Worm (Caenorhabditis elegans) whole organism, L3 larva: Measurements from ENCODE around the gene C45B11.8.

Source experiments
- R02D3.7 ChIP-seq: fragments of 150-350 bp; optimal IDR thresholded peaks from 2 replicates; lab custom pipeline; 2014; ENCODE audit warnings: missing biosample characterization, missing genetic modification characterization
- ZK546.5 ChIP-seq: sonication (generic microtip); optimal IDR thresholded peaks from 2 replicates; lab custom pipeline; 2017; ENCODE audit warnings: missing biosample characterization, missing genetic modification characterization
- aly-2 ChIP-seq: fragments of 150-350 bp; optimal IDR thresholded peaks from 2 replicates; lab custom pipeline; 2014; ENCODE audit warnings: missing biosample characterization, missing genetic modification characterization
- ama-1 ChIP-seq: fragments of 150-350 bp; optimal IDR thresholded peaks from 2 replicates; lab custom pipeline; 2018
- ceh-16 ChIP-seq: sonication (generic microtip); optimal IDR thresholded peaks from 2 replicates; lab custom pipeline; 2017; ENCODE audit warnings: missing biosample characterization, missing genetic modification characterization
- ceh-28 ChIP-seq: fragments of 150-350 bp; optimal IDR thresholded peaks from 2 replicates; lab custom pipeline; 2014; ENCODE audit warnings: missing biosample characterization, missing genetic modification reagents, missing genetic modification characterization
- ceh-82 ChIP-seq: fragments of 150-350 bp; optimal IDR thresholded peaks from 2 replicates; lab custom pipeline; 2014; ENCODE audit warnings: missing biosample characterization, missing genetic modification characterization
- ceh-9 ChIP-seq: sonication (generic microtip); optimal IDR thresholded peaks from 2 replicates; lab custom pipeline; 2018; ENCODE audit warnings: missing biosample characterization, missing genetic modification characterization
- daf-12 ChIP-seq: fragments of 150-350 bp; optimal IDR thresholded peaks from 2 replicates; lab custom pipeline; 2014; ENCODE audit warnings: missing biosample characterization, missing genetic modification reagents, missing genetic modification characterization
- egl-27 ChIP-seq: sonication (generic microtip); optimal IDR thresholded peaks from 4 replicates; lab custom pipeline; 2017; ENCODE audit warnings: missing biosample characterization, missing genetic modification reagents, missing genetic modification characterization
- egl-5 ChIP-seq: fragments of 150-350 bp; optimal IDR thresholded peaks from 2 replicates; lab custom pipeline; 2017; ENCODE audit warnings: missing biosample characterization, missing genetic modification reagents, missing genetic modification characterization, inconsistent platforms
- elt-1 ChIP-seq: fragments of 150-350 bp; optimal IDR thresholded peaks from 2 replicates; lab custom pipeline; 2014; ENCODE audit warnings: missing biosample characterization, missing genetic modification characterization
- elt-2 ChIP-seq: sonication (generic microtip); optimal IDR thresholded peaks from 2 replicates; lab custom pipeline; 2016; ENCODE audit warnings: missing genetic modification reagents, mild to moderate bottlenecking, missing genetic modification characterization, missing compliant biosample characterization
- elt-3 ChIP-seq, 3 experiments: fragments of 150-350 bp in 1 of 3; sonication (generic microtip) in 2 of 3; optimal IDR thresholded peaks; 2 replicates in 2 of 3; 4 replicates in 1 of 3; lab custom pipeline; 2014 to 2017; ENCODE audit warnings: missing biosample characterization in 3 of 3, missing genetic modification characterization in 3 of 3
- eor-1 ChIP-seq, 2 experiments: fragments of 150-350 bp; optimal IDR thresholded peaks; 2 replicates each; lab custom pipeline; 2014 to 2018; ENCODE audit warnings: missing biosample characterization in 2 of 2, missing genetic modification characterization in 2 of 2
- fkh-10 ChIP-seq: sonication (generic microtip); optimal IDR thresholded peaks from 2 replicates; lab custom pipeline; 2017; ENCODE audit warnings: missing biosample characterization, missing genetic modification reagents, missing genetic modification characterization
- fkh-2 ChIP-seq: fragments of 150-350 bp; optimal IDR thresholded peaks from 2 replicates; lab custom pipeline; 2014; ENCODE audit warnings: missing biosample characterization, missing genetic modification reagents, missing genetic modification characterization
- fos-1 ChIP-seq: fragments of 150-350 bp; optimal IDR thresholded peaks from 2 replicates; lab custom pipeline; 2014; ENCODE audit warnings: missing biosample characterization, missing genetic modification characterization
- hmg-11 ChIP-seq: sonication (generic microtip); optimal IDR thresholded peaks from 2 replicates; lab custom pipeline; 2016; ENCODE audit warnings: missing genetic modification characterization, missing compliant biosample characterization
- jun-1 ChIP-seq: fragments of 150-350 bp; optimal IDR thresholded peaks from 2 replicates; lab custom pipeline; 2014; ENCODE audit warnings: missing biosample characterization, missing genetic modification reagents, missing genetic modification characterization
- lin-15B ChIP-seq: fragments of 150-350 bp; optimal IDR thresholded peaks from 2 replicates; lab custom pipeline; 2014; ENCODE audit warnings: missing biosample characterization, missing genetic modification characterization
- lin-39 ChIP-seq: fragments of 150-350 bp; optimal IDR thresholded peaks from 2 replicates; lab custom pipeline; 2018; ENCODE audit warnings: missing biosample characterization, missing genetic modification reagents, missing genetic modification characterization
- lsy-12 ChIP-seq: sonication (generic microtip); optimal IDR thresholded peaks from 2 replicates; lab custom pipeline; 2016; ENCODE audit warnings: mild to moderate bottlenecking, missing genetic modification characterization, missing compliant biosample characterization
- mdl-1 ChIP-seq: fragments of 150-350 bp; optimal IDR thresholded peaks from 2 replicates; lab custom pipeline; 2014; ENCODE audit warnings: missing biosample characterization, missing genetic modification characterization
- mml-1 ChIP-seq: fragments of 150-350 bp; sonication (generic microtip); optimal IDR thresholded peaks from 3 replicates; lab custom pipeline; 2014; ENCODE audit warnings: missing biosample characterization, missing genetic modification characterization
- nfya-1 ChIP-seq: sonication (generic microtip); optimal IDR thresholded peaks from 2 replicates; lab custom pipeline; 2017; ENCODE audit warnings: missing genetic modification characterization, mild to moderate bottlenecking, missing compliant biosample characterization, antibody characterized with exemption, moderate library complexity; ENCODE audit not compliant: insufficient read depth
- nhr-11 ChIP-seq: fragments of 150-350 bp; optimal IDR thresholded peaks from 2 replicates; lab custom pipeline; 2014; ENCODE audit warnings: missing biosample characterization, missing genetic modification characterization
- nhr-12 ChIP-seq: fragments of 150-350 bp; optimal IDR thresholded peaks from 2 replicates; lab custom pipeline; 2014; ENCODE audit warnings: missing biosample characterization, missing genetic modification characterization
- nhr-23 ChIP-seq: fragments of 150-350 bp; optimal IDR thresholded peaks from 2 replicates; lab custom pipeline; 2014; ENCODE audit warnings: missing biosample characterization, missing genetic modification reagents, missing genetic modification characterization
- nhr-237 ChIP-seq: fragments of 150-350 bp; optimal IDR thresholded peaks from 2 replicates; lab custom pipeline; 2014; ENCODE audit warnings: missing biosample characterization, missing genetic modification characterization
- nhr-25 ChIP-seq: sonication (generic microtip); optimal IDR thresholded peaks from 2 replicates; lab custom pipeline; 2017; ENCODE audit warnings: missing biosample characterization, missing genetic modification characterization
- nhr-28 ChIP-seq: fragments of 150-350 bp; optimal IDR thresholded peaks from 2 replicates; lab custom pipeline; 2014; ENCODE audit warnings: missing biosample characterization, missing genetic modification characterization
- nhr-43 ChIP-seq: sonication (generic microtip); optimal IDR thresholded peaks from 2 replicates; lab custom pipeline; 2016; ENCODE audit warnings: mild to moderate bottlenecking, missing genetic modification characterization, missing compliant biosample characterization; ENCODE audit not compliant: poor library complexity, severe bottlenecking
- nhr-67 ChIP-seq: fragments of 150-350 bp; optimal IDR thresholded peaks from 2 replicates; lab custom pipeline; 2014; ENCODE audit warnings: missing biosample characterization, missing genetic modification characterization
- nhr-76 ChIP-seq: fragments of 150-350 bp; sonication (generic microtip); optimal IDR thresholded peaks from 5 replicates; lab custom pipeline; 2014; ENCODE audit warnings: missing biosample characterization, missing genetic modification characterization
- nhr-77 ChIP-seq: fragments of 150-350 bp; optimal IDR thresholded peaks from 2 replicates; lab custom pipeline; 2014; ENCODE audit warnings: missing biosample characterization, missing genetic modification characterization
- pha-4 ChIP-seq: fragments of 150-350 bp; optimal IDR thresholded peaks from 2 replicates; lab custom pipeline; 2014; ENCODE audit warnings: missing biosample characterization, missing genetic modification reagents, missing genetic modification characterization
- pqm-1 ChIP-seq: fragments of 150-350 bp; optimal IDR thresholded peaks from 2 replicates; lab custom pipeline; 2017; ENCODE audit warnings: missing biosample characterization, missing genetic modification characterization, inconsistent platforms
- sea-2 ChIP-seq: fragments of 150-350 bp; sonication (generic microtip); optimal IDR thresholded peaks from 4 replicates; lab custom pipeline; 2014; ENCODE audit warnings: missing biosample characterization, missing genetic modification reagents, missing genetic modification characterization
- skn-1 ChIP-seq: fragments of 150-350 bp; optimal IDR thresholded peaks from 2 replicates; lab custom pipeline; 2014; ENCODE audit warnings: missing biosample characterization, missing genetic modification characterization
- snpc-4 ChIP-seq: fragments of 150-350 bp; optimal IDR thresholded peaks from 2 replicates; lab custom pipeline; 2014; ENCODE audit warnings: missing biosample characterization, missing genetic modification characterization
- tbx-2 ChIP-seq: sonication (generic microtip); optimal IDR thresholded peaks from 2 replicates; lab custom pipeline; 2016; ENCODE audit warnings: mild to moderate bottlenecking, missing genetic modification characterization, missing compliant biosample characterization
- unc-39 ChIP-seq: sonication (generic microtip); optimal IDR thresholded peaks from 4 replicates; lab custom pipeline; 2017; ENCODE audit warnings: missing biosample characterization, missing genetic modification characterization
- unc-62 ChIP-seq: fragments of 150-350 bp; sonication (generic microtip); optimal IDR thresholded peaks from 4 replicates; lab custom pipeline; 2014; ENCODE audit warnings: missing biosample characterization, missing genetic modification reagents, missing genetic modification characterization
- zag-1 ChIP-seq: fragments of 150-350 bp; optimal IDR thresholded peaks from 2 replicates; lab custom pipeline; 2014; ENCODE audit warnings: missing biosample characterization, missing genetic modification characterization
- ztf-11 ChIP-seq: fragments of 150-350 bp; optimal IDR thresholded peaks from 2 replicates; lab custom pipeline; 2014; ENCODE audit warnings: missing biosample characterization, missing genetic modification characterization
- ztf-4 ChIP-seq: fragments of 150-350 bp; optimal IDR thresholded peaks from 2 replicates; lab custom pipeline; 2014; ENCODE audit warnings: missing biosample characterization, missing genetic modification characterization

C45B11.8 gene

DNA sequence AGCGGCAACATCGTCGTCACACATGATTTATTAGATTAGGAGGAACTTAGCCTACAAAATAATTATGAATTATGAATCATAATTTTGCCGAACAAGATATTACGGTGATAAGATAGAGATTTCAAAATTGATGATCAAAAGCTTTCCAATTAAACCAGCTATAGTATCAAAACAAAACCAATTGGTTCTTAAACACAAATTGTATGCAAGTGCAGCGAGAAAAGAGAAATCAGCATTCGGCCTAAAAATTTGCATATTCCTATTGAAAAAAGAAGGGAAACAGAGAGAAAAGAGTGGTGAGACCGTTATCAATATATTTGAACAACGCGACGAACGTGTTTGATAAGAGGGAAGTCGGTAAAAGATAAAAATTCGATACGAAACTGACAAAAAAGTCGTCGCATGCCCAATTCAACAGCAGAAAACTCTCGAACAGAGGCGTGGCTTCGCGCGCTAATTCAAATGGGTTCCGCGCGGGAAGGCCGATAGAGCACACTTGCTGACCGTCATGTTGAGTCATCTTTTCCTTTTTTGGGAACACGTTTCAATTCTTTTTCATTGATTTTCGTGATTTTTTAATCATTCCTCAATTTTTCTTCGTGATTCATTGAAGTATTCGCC is 37.6 kb downstream of the C45B11.8 start, which contains the start of gene act-2:
TSS of gene act-2 (minus strand) at position 51 of the 621 bp plus-strand sequence.
- TF ChIP-seq ceh-28 (tag; lab: Kevin White, UChicago) (peak; percentile 9), tbx-2 (tag; lab: Kevin White, UChicago) (peak; percentile 34), ztf-4 (tag; lab: Kevin White, UChicago) (no peak), nhr-76 (tag; lab: Kevin White, UChicago) (no peak), lsy-12 (tag; lab: Kevin White, UChicago) (no peak), R02D3.7 (tag; lab: Kevin White, UChicago) (peak; percentile 9), ama-1 (lab: Kevin White, UChicago) (peak; percentile 22), unc-62 (GFP tag; lab: Kevin White, UChicago) (no peak), elt-1 (tag; lab: Kevin White, UChicago) (peak; percentile 20), eor-1 (tag; optimal IDR thresholded peaks at IDR 0.05; lab: Kevin White, UChicago) (no peak), nhr-77 (no peak), nfya-1 (tag; lab: Kevin White, UChicago) (peak; percentile 88), ceh-82 (tag; lab: Kevin White, UChicago) (no peak), elt-3 (tag; optimal IDR thresholded peaks at IDR 0.05; lab: Kevin White, UChicago) (peak in 1 of 3 experiments; percentile 32), egl-27 (tag; lab: Kevin White, UChicago) (no peak), pqm-1 (tag; lab: Kevin White, UChicago) (no peak), ztf-11 (tag; lab: Kevin White, UChicago) (no peak), mdl-1 (tag; lab: Kevin White, UChicago) (no peak), mml-1 (tag; lab: Kevin White, UChicago) (no peak), pha-4 (peak; percentile 75), elt-2 (peak; percentile 76), fos-1 (tag; lab: Kevin White, UChicago) (peak; percentile 88), ceh-9 (tag; lab: Kevin White, UChicago) (no peak), nhr-237 (tag; lab: Kevin White, UChicago) (no peak), nhr-67 (tag; lab: Kevin White, UChicago) (no peak), nhr-12 (tag; lab: Kevin White, UChicago) (no peak), snpc-4 (peak; percentile 73), egl-5 (tag; lab: Kevin White, UChicago) (no peak), nhr-43 (tag; lab: Kevin White, UChicago) (no peak), skn-1 (tag; lab: Kevin White, UChicago) (peak; percentile 23), nhr-25 (tag; lab: Kevin White, UChicago) (peak; percentile 95), daf-12 (tag; lab: Kevin White, UChicago) (no peak), lin-15B (tag; lab: Kevin White, UChicago) (peak; percentile 78), nhr-11 (tag; lab: Kevin White, UChicago) (no peak), fkh-10 (GFP tag; lab: Kevin White, UChicago) (peak; percentile 58), unc-39 (tag; lab: Kevin White, UChicago) (no peak), jun-1 (tag; lab: Kevin White, UChicago) (peak; percentile 82), hmg-11 (tag; lab: Kevin White, UChicago) (peak; percentile 36), ZK546.5 (no peak), sea-2 (GFP tag; lab: Kevin White, UChicago) (no peak), aly-2 (no peak), ceh-16 (no peak), nhr-23 (tag; lab: Kevin White, UChicago) (peak; percentile 78), fkh-2 (no peak), zag-1 (tag; lab: Kevin White, UChicago) (no peak), lin-39 (tag; lab: Kevin White, UChicago) (peak; percentile 74), nhr-28 (tag; lab: Kevin White, UChicago) (no peak)
